Worm (Caenorhabditis elegans) whole organism, mixed stage, embryonic: ENCODE data around the gene srx-44.
A peak's percentile ranks its signal among the peaks of the same experiment; 100 is the strongest.

ENCODE experiments used
- M03D4.4 ChIP-seq: sonication (generic microtip); optimal IDR thresholded peaks from 2 replicates; lab custom pipeline; 2017; ENCODE audit warnings: mild to moderate bottlenecking, missing genetic modification characterization, missing compliant biosample characterization
- bed-3 ChIP-seq: fragments of 200-800 bp; sonication (Bioruptor generic); optimal IDR thresholded peaks from 3 replicates; lab custom pipeline; 2018; ENCODE audit warnings: mild to moderate bottlenecking, missing genetic modification characterization, moderate library complexity, missing compliant biosample characterization
- blmp-1 ChIP-seq: fragments of 150-350 bp; optimal IDR thresholded peaks from 2 replicates; lab custom pipeline; 2014; ENCODE audit warnings: missing biosample characterization, missing genetic modification characterization
- ceh-39 ChIP-seq: fragments of 150-350 bp; optimal IDR thresholded peaks from 2 replicates; lab custom pipeline; 2014; ENCODE audit warnings: missing biosample characterization, missing genetic modification characterization
- ceh-43 ChIP-seq: fragments of 200-800 bp; sonication (Bioruptor generic); optimal IDR thresholded peaks from 2 replicates; lab custom pipeline; 2018; ENCODE audit warnings: mild to moderate bottlenecking, missing genetic modification characterization, moderate library complexity, missing compliant biosample characterization
- ces-1 ChIP-seq: fragments of 150-350 bp; optimal IDR thresholded peaks from 2 replicates; lab custom pipeline; 2014; ENCODE audit warnings: missing biosample characterization, missing genetic modification reagents, missing genetic modification characterization
- cnd-1 ChIP-seq: fragments of 200-800 bp; sonication (Bioruptor generic); optimal IDR thresholded peaks from 2 replicates; lab custom pipeline; 2018; ENCODE audit warnings: mild to moderate bottlenecking, missing genetic modification characterization, missing compliant biosample characterization
- drap-1 ChIP-seq: fragments of 200-800 bp; sonication (Bioruptor generic); optimal IDR thresholded peaks from 3 replicates; lab custom pipeline; 2018; ENCODE audit warnings: mild to moderate bottlenecking, missing genetic modification characterization, missing compliant biosample characterization
- elt-1 ChIP-seq: sonication (generic microtip); optimal IDR thresholded peaks from 2 replicates; lab custom pipeline; 2017; ENCODE audit warnings: missing genetic modification characterization, mild to moderate bottlenecking, missing compliant biosample characterization, antibody characterized with exemption, moderate library complexity, borderline replicate concordance; ENCODE audit not compliant: insufficient read depth
- elt-3 ChIP-seq: fragments of 150-350 bp; optimal IDR thresholded peaks from 2 replicates; lab custom pipeline; 2014; ENCODE audit warnings: missing biosample characterization, missing genetic modification characterization
- flh-1 ChIP-seq: fragments of 200-800 bp; sonication (Bioruptor generic); optimal IDR thresholded peaks from 2 replicates; lab custom pipeline; 2018; ENCODE audit warnings: mild to moderate bottlenecking, missing genetic modification characterization, moderate library complexity, missing compliant biosample characterization
- lin-13 ChIP-seq: fragments of 150-350 bp; optimal IDR thresholded peaks from 2 replicates; lab custom pipeline; 2014; ENCODE audit warnings: missing biosample characterization, missing genetic modification characterization
- lin-32 ChIP-seq: fragments of 200-800 bp; sonication (Bioruptor generic); optimal IDR thresholded peaks from 2 replicates; lab custom pipeline; 2018; ENCODE audit warnings: mild to moderate bottlenecking, missing genetic modification characterization, missing compliant biosample characterization
- lsy-2 ChIP-seq: fragments of 150-350 bp; optimal IDR thresholded peaks from 2 replicates; lab custom pipeline; 2014; ENCODE audit warnings: missing biosample characterization, missing genetic modification characterization
- mab-5 ChIP-seq: fragments of 150-350 bp; optimal IDR thresholded peaks from 2 replicates; lab custom pipeline; 2014; ENCODE audit warnings: missing biosample characterization, missing genetic modification characterization
- mep-1 ChIP-seq: fragments of 150-350 bp; optimal IDR thresholded peaks from 2 replicates; lab custom pipeline; 2017; ENCODE audit warnings: missing biosample characterization, missing genetic modification reagents, missing genetic modification characterization, inconsistent platforms
- mls-2 ChIP-seq: sonication (generic microtip); optimal IDR thresholded peaks from 2 replicates; lab custom pipeline; 2016; ENCODE audit warnings: mild to moderate bottlenecking, missing genetic modification characterization, moderate library complexity, missing compliant biosample characterization
- nhr-12 ChIP-seq: fragments of 150-350 bp; optimal IDR thresholded peaks from 2 replicates; lab custom pipeline; 2014; ENCODE audit warnings: missing biosample characterization, missing genetic modification characterization
- nhr-2 ChIP-seq: fragments of 150-350 bp; optimal IDR thresholded peaks from 2 replicates; lab custom pipeline; 2014; ENCODE audit warnings: missing biosample characterization, missing genetic modification characterization
- nhr-237 ChIP-seq: fragments of 150-350 bp; optimal IDR thresholded peaks from 2 replicates; lab custom pipeline; 2014; ENCODE audit warnings: missing biosample characterization, missing genetic modification characterization
- nhr-76 ChIP-seq: sonication (generic microtip); optimal IDR thresholded peaks from 2 replicates; lab custom pipeline; 2017; ENCODE audit warnings: missing biosample characterization, missing genetic modification characterization
- pha-4 ChIP-seq: fragments of 150-350 bp; optimal IDR thresholded peaks from 2 replicates; lab custom pipeline; 2018; ENCODE audit warnings: missing biosample characterization, missing genetic modification reagents, missing genetic modification characterization
- sem-2 ChIP-seq: fragments of 200-800 bp; sonication (Bioruptor generic); optimal IDR thresholded peaks from 2 replicates; lab custom pipeline; 2018; ENCODE audit warnings: mild to moderate bottlenecking, missing genetic modification characterization, missing compliant biosample characterization
- snpc-4 ChIP-seq: fragments of 150-350 bp; optimal IDR thresholded peaks from 2 replicates; lab custom pipeline; 2014; ENCODE audit warnings: missing biosample characterization, missing genetic modification characterization
- sptf-1 ChIP-seq: sonication (generic microtip); optimal IDR thresholded peaks from 2 replicates; lab custom pipeline; 2017; ENCODE audit warnings: mild to moderate bottlenecking, missing genetic modification characterization, moderate library complexity, missing compliant biosample characterization
- unc-120 ChIP-seq: sonication (generic microtip); optimal IDR thresholded peaks from 2 replicates; lab custom pipeline; 2017; ENCODE audit warnings: missing genetic modification characterization, missing compliant biosample characterization; ENCODE audit not compliant: poor library complexity, severe bottlenecking
- unc-62 ChIP-seq: fragments of 150-350 bp; optimal IDR thresholded peaks from 2 replicates; lab custom pipeline; 2014; ENCODE audit warnings: missing biosample characterization, missing genetic modification reagents, missing genetic modification characterization
- zip-8 ChIP-seq: fragments of 150-350 bp; optimal IDR thresholded peaks from 2 replicates; lab custom pipeline; 2014; ENCODE audit warnings: missing biosample characterization, missing genetic modification characterization
- ztf-11 ChIP-seq: fragments of 150-350 bp; optimal IDR thresholded peaks from 2 replicates; lab custom pipeline; 2014; ENCODE audit warnings: missing biosample characterization, missing genetic modification characterization

Gene srx-44

ce11 chrV:16031571-16031970 lies 11.4 kb downstream of the srx-44 start, which contains the start of gene T10C6.7:
TSS of gene T10C6.7 (minus strand) at chrV:16031713.
- TF ChIP-seq ztf-11 (tag; lab: Kevin White, UChicago) (no peak), unc-62 (GFP tag; lab: Kevin White, UChicago) (no peak), elt-1 (tag; lab: Kevin White, UChicago) (no peak), unc-120 (no peak), cnd-1 (tag; lab: Kevin White, UChicago) (no peak), sptf-1 (no peak), ceh-43 (GFP tag; lab: Kevin White, UChicago) (no peak), nhr-76 (tag; lab: Kevin White, UChicago) (no peak), sem-2 (GFP tag; lab: Kevin White, UChicago) (no peak), bed-3 (GFP tag; lab: Kevin White, UChicago) (no peak), lin-32 (no peak), drap-1 (GFP tag; lab: Kevin White, UChicago) (no peak), zip-8 (tag; lab: Kevin White, UChicago) (no peak), mep-1 (tag; lab: Kevin White, UChicago) (no peak), ceh-39 (tag; lab: Kevin White, UChicago) (no peak), nhr-237 (no peak), M03D4.4 (tag; lab: Kevin White, UChicago) (no peak), nhr-2 (tag; lab: Kevin White, UChicago) (no peak), blmp-1 (no peak)

- TF ChIP-seq bed-3 (GFP tag; lab: Kevin White, UChicago), result no peak
- no peak for TF ChIP-seq nhr-12 (tag; lab: Kevin White, UChicago)
- TF ChIP-seq lin-32, result no peak
- TF ChIP-seq lin-13 (tag; lab: Kevin White, UChicago), result no peak
- TF ChIP-seq ceh-39 (tag; lab: Kevin White, UChicago), result no peak
Measured at ce11 chrV:16032761-16033160, 12.6 kb downstream of the srx-44 start, which contains the start of gene T10C6.16. TSS of gene T10C6.16 (minus strand) at chrV:16033005.

ce11 chrV:16033491-16033890 lies 13.3 kb downstream of the srx-44 start:
- TF ChIP-seq drap-1 (GFP tag; lab: Kevin White, UChicago), result no peak
- TF ChIP-seq nhr-2 (tag; lab: Kevin White, UChicago), result no peak
- no peak for TF ChIP-seq mls-2 (tag; lab: Kevin White, UChicago)
- TF ChIP-seq flh-1 (GFP tag; lab: Kevin White, UChicago), result no peak
- TF ChIP-seq mab-5, result no peak

ce11 chrV:16036166-16036565 lies 16.0 kb downstream of the srx-44 start, which contains the start of gene T10C6.10:
TSS of gene T10C6.10 (plus strand) at chrV:16036413.
- no peak for TF ChIP-seq nhr-76 (tag; lab: Kevin White, UChicago)
- TF ChIP-seq lin-13 (tag; lab: Kevin White, UChicago), result no peak
- TF ChIP-seq blmp-1, result no peak
- no peak for TF ChIP-seq elt-3 (tag; lab: Kevin White, UChicago)

- TF ChIP-seq cnd-1 (tag; lab: Kevin White, UChicago), result peak; percentile 86
- peak; percentile 57 for TF ChIP-seq mep-1 (tag; lab: Kevin White, UChicago)
- peak; percentile 86 for TF ChIP-seq ceh-39 (tag; lab: Kevin White, UChicago)
- TF ChIP-seq pha-4 (tag; lab: Kevin White, UChicago), result peak; percentile 87
- TF ChIP-seq nhr-2 (tag; lab: Kevin White, UChicago), result peak; percentile 62
- TF ChIP-seq sptf-1, result peak; percentile 24
- TF ChIP-seq drap-1 (GFP tag; lab: Kevin White, UChicago), result peak; percentile 81
- peak; percentile 26 for TF ChIP-seq M03D4.4 (tag; lab: Kevin White, UChicago)
- TF ChIP-seq lsy-2 (tag; lab: Kevin White, UChicago), result peak; percentile 43
- TF ChIP-seq unc-62 (GFP tag; lab: Kevin White, UChicago), result peak; percentile 13
- peak; percentile 96 for TF ChIP-seq lin-13 (tag; lab: Kevin White, UChicago)
- peak; percentile 94 for TF ChIP-seq ztf-11 (tag; lab: Kevin White, UChicago)
- peak; percentile 32 for TF ChIP-seq zip-8 (tag; lab: Kevin White, UChicago)
Measured at ce11 chrV:16040140-16040827, 20.1 kb downstream of the srx-44 start, which contains the start of the genes his-4 and his-3. TSS of gene his-4 (minus strand) at chrV:16040515. TSS of gene his-3 (plus strand) at chrV:16040808.

- no peak for TF ChIP-seq ztf-11 (tag; lab: Kevin White, UChicago)
- peak; percentile 11 for TF ChIP-seq ceh-39 (tag; lab: Kevin White, UChicago)
- TF ChIP-seq lin-13 (tag; lab: Kevin White, UChicago), result no peak
- no peak for TF ChIP-seq nhr-76 (tag; lab: Kevin White, UChicago)
- no peak for TF ChIP-seq snpc-4 (tag; lab: Kevin White, UChicago)
- TF ChIP-seq zip-8 (tag; lab: Kevin White, UChicago), result peak; percentile 94
- TF ChIP-seq blmp-1, result no peak
- no peak for TF ChIP-seq ces-1 (GFP tag; lab: Kevin White, UChicago)
- TF ChIP-seq mls-2 (tag; lab: Kevin White, UChicago), result no peak
Measured at ce11 chrV:16041412-16041811, 21.3 kb downstream of the srx-44 start.
